Worm (Caenorhabditis elegans): ENCODE results near the gene ttr-2.
A peak's percentile ranks its signal among the peaks of the same experiment; 100 is the strongest.

Gene ttr-2

DNA sequence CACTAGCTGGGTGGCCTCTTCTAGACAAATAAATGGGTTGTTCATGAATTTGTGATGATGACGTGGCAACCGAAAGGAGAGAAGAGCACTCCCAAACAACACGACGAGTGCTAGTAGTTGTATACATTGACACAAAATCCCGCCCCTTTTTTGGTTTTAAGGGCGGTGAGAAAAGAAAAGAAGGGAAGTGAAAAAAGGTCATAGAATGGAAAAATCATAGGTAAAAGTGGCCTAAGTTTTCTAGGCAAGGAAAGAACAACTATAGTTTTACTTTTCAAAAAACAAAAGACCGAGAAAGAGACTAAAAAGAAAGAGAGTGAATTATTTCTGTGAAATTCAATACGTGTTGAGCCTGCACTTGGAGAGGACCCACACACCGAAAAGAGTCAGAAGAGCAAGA, 48.7 kb upstream of the ttr-2 start, which contains the start of gene ZK757.2:
Gene ZK757.2 (minus strand): TSS at position 101 of the 400 bp plus-strand sequence.
- TF ChIP-seq lsy-2 (tag; optimal IDR thresholded peaks at IDR 0.05) (no peak), nhr-19 (GFP tag; conservative IDR thresholded peaks at IDR 0.05) (no peak), irx-1 (tag; optimal IDR thresholded peaks at IDR 0.05) (no peak)

DNA sequence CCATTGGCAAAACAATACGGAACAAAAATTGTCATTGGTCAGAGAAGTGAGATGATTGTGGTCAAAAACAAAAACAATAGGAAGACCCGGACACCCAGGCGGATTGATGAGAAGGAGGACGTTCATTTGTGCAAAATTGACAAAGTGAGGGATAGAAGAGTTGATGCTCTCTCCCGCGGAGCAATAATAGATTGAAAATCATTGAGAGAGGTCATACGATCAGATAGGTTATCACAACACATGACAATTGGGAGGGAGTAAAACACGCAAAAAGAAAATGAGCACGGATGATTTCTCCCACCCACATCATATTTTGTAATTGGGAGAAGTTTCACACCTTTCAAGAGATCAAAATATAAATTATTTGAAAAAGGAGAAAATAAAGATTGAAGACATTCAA, 42.0 kb upstream of the ttr-2 start:
- TF ChIP-seq rnt-1 (tag; optimal IDR thresholded peaks at IDR 0.05): peak; percentile 47
- TF ChIP-seq elt-3 (tag; optimal IDR thresholded peaks at IDR 0.05): no peak
- peak; percentile 59 for TF ChIP-seq lin-14 (GFP tag; optimal IDR thresholded peaks at IDR 0.05)
- TF ChIP-seq ama-1 (optimal IDR thresholded peaks at IDR 0.05): no peak

- TF ChIP-seq F16B12.6 (tag; optimal IDR thresholded peaks at IDR 0.05): no peak
- no peak for TF ChIP-seq dsc-1 (tag; optimal IDR thresholded peaks at IDR 0.05)
- TF ChIP-seq fkh-8 (tag; optimal IDR thresholded peaks at IDR 0.05): peak; percentile 41
- TF ChIP-seq lin-14 (GFP tag; optimal IDR thresholded peaks at IDR 0.05): peak; percentile 57
- TF ChIP-seq zag-1 (tag; optimal IDR thresholded peaks at IDR 0.05): no peak
- peak; percentile 24 for TF ChIP-seq fkh-10 (GFP tag; optimal IDR thresholded peaks at IDR 0.05)
Measured at ce11 chrIII:9886323-9886722, 41.2 kb upstream of the ttr-2 start.

DNA sequence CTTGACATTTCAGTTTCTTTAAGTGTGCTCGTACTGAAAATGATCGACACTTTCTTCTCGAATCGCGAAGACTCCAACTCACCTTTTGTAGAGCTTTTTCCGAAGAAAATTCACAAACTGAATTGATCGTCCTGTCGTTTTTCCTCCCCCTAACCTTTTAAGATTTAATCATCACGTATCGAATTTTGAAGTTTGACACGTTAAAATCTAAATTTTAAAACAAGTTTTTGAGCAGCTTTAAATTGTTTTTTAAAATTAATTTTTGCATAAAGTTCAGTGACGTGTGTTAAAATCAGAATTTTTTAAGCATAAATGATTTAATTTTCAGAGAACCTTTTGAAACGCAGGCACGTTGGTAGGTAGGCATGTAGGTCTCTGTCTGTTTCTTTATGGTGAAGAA, 36.2 kb upstream of the ttr-2 start, which contains the start of gene alg-4:
Gene alg-4 (minus strand): TSS at position 101 of the 400 bp plus-strand sequence.
- no peak for TF ChIP-seq nhr-12 (tag; optimal IDR thresholded peaks at IDR 0.05)
- TF ChIP-seq C34B4.2 (tag; optimal IDR thresholded peaks at IDR 0.05): no peak
- TF ChIP-seq efl-1 (optimal IDR thresholded peaks at IDR 0.05): no peak
- no peak for TF ChIP-seq efl-1 (GFP tag; optimal IDR thresholded peaks at IDR 0.05 in 1 of 2)
- no peak for TF ChIP-seq grh-1 (GFP tag; IDR thresholded peaks at IDR 0.05)
- TF ChIP-seq nhr-28 (tag; optimal IDR thresholded peaks at IDR 0.05): no peak

- TF ChIP-seq nhr-76 (tag; optimal IDR thresholded peaks at IDR 0.05) (no peak), C34B4.2 (tag; optimal IDR thresholded peaks at IDR 0.05) (no peak), aha-1 (tag; optimal IDR thresholded peaks at IDR 0.05) (no peak), skn-1 (tag; optimal IDR thresholded peaks at IDR 0.05) (no peak), hlh-17 (GFP tag; optimal IDR thresholded peaks at IDR 0.05; ENCODE audit: borderline replicate concordance) (no peak), pax-3 (tag; optimal IDR thresholded peaks at IDR 0.05) (no peak), ama-1 (optimal IDR thresholded peaks at IDR 0.05) (no peak), nhr-85 (tag) (no peak)
Measured at ce11 chrIII:9892855-9893254, 34.7 kb upstream of the ttr-2 start, which contains the start of gene mam-7. Gene mam-7 (plus strand): TSS chrIII:9893155.

- TF ChIP-seq vab-15 (tag; optimal IDR thresholded peaks at IDR 0.05) (no peak), unc-30 (tag; optimal IDR thresholded peaks at IDR 0.05) (no peak), swsn-7 (tag; optimal IDR thresholded peaks at IDR 0.05) (no peak), alr-1 (tag; optimal IDR thresholded peaks at IDR 0.05; ENCODE audit: borderline replicate concordance) (no peak), efl-1 (optimal IDR thresholded peaks at IDR 0.05) (no peak), efl-1 (GFP tag; optimal IDR thresholded peaks at IDR 0.05 in 1 of 2) (peak in 1 of 2 experiments; percentile 82), hlh-17 (GFP tag; optimal IDR thresholded peaks at IDR 0.05; ENCODE audit: borderline replicate concordance) (no peak), nhr-20 (tag; optimal IDR thresholded peaks at IDR 0.05) (no peak), ceh-82 (tag; optimal IDR thresholded peaks at IDR 0.05) (no peak)
Measured at ce11 chrIII:9899720-9900119, 27.8 kb upstream of the ttr-2 start.

- TF ChIP-seq egl-13 (tag; optimal IDR thresholded peaks at IDR 0.05) (no peak), nhr-85 (tag) (peak; percentile 18), lin-14 (GFP tag; optimal IDR thresholded peaks at IDR 0.05) (peak; percentile 21), lsy-2 (tag; optimal IDR thresholded peaks at IDR 0.05) (no peak), elt-2 (tag; optimal IDR thresholded peaks at IDR 0.05) (peak; percentile 52)
Measured at ce11 chrIII:9903694-9904292, 23.8 kb upstream of the ttr-2 start.

Measured in whole organism, L1 larva.